Worm (Caenorhabditis elegans) whole organism, L3 larva: ENCODE data around the gene lec-3.

Source experiments
- elt-1 ChIP-seq: fragments of 150-350 bp; optimal IDR thresholded peaks from 2 replicates; lab custom pipeline; 2014; ENCODE audit warnings: missing biosample characterization, missing genetic modification characterization
- nhr-28 ChIP-seq: fragments of 150-350 bp; optimal IDR thresholded peaks from 2 replicates; lab custom pipeline; 2014; ENCODE audit warnings: missing biosample characterization, missing genetic modification characterization
- nhr-76 ChIP-seq: fragments of 150-350 bp; sonication (generic microtip); optimal IDR thresholded peaks from 5 replicates; lab custom pipeline; 2014; ENCODE audit warnings: missing biosample characterization, missing genetic modification characterization
- nhr-77 ChIP-seq: fragments of 150-350 bp; optimal IDR thresholded peaks from 2 replicates; lab custom pipeline; 2014; ENCODE audit warnings: missing biosample characterization, missing genetic modification characterization
- snpc-4 ChIP-seq: fragments of 150-350 bp; optimal IDR thresholded peaks from 2 replicates; lab custom pipeline; 2014; ENCODE audit warnings: missing biosample characterization, missing genetic modification characterization

ce11 chrII:9970438-9971092 is 20.3 kb upstream of the lec-3 start, which contains the start of gene R53.5:
- no peak for TF ChIP-seq snpc-4 (tag; lab: Kevin White, UChicago)
- no peak for TF ChIP-seq elt-1 (tag; lab: Kevin White, UChicago)
- no peak for TF ChIP-seq nhr-77
- TF ChIP-seq nhr-28 (tag; lab: Kevin White, UChicago): no peak
- no peak for TF ChIP-seq nhr-76 (tag; lab: Kevin White, UChicago)
